Fruit fly (Drosophila melanogaster) whole organism, embryonic: ENCODE measurements around the gene Cpr64Ad.

Experiments
- BEAF-32 ChIP-seq: fragments of 200-800 bp; sonication (Bioruptor generic); optimal IDR thresholded peaks from 3 replicates; lab custom pipeline; 2017; ENCODE audit warnings: missing biosample characterization, missing genetic modification characterization, mild to moderate bottlenecking, moderate library complexity, missing genetic modification reagents
- Bgb ChIP-seq: fragments of 200-800 bp; sonication (Bioruptor generic); IDR thresholded peaks from 2 replicates; pipeline ENCODE4 v1.3.6; 2022; ENCODE audit warnings: missing biosample characterization, missing genetic modification characterization; ENCODE audit not compliant: partially characterized antibody
- Blimp-1 ChIP-seq: fragments of 200-800 bp; sonication (Bioruptor generic); optimal IDR thresholded peaks from 3 replicates; lab custom pipeline; 2018; ENCODE audit warnings: missing biosample characterization, missing genetic modification characterization, mild to moderate bottlenecking, moderate library complexity, missing genetic modification reagents
- CG11247 ChIP-seq: fragments of 200-800 bp; sonication (Bioruptor generic); IDR thresholded peaks from 2 replicates; pipeline ENCODE4 v1.3.6; 2022; ENCODE audit warnings: missing biosample characterization, missing genetic modification characterization
- CG15011 ChIP-seq: fragments of 200-800 bp; sonication (Bioruptor generic); optimal IDR thresholded peaks from 3 replicates; lab custom pipeline; 2018; ENCODE audit warnings: missing biosample characterization, mild to moderate bottlenecking, missing genetic modification characterization
- CG15514 ChIP-seq: fragments of 200-800 bp; sonication (Bioruptor generic); optimal IDR thresholded peaks from 3 replicates; lab custom pipeline; 2017; ENCODE audit warnings: missing biosample characterization, missing genetic modification characterization, mild to moderate bottlenecking, moderate library complexity, missing genetic modification reagents
- CG15601 ChIP-seq: fragments of 200-800 bp; sonication (Bioruptor generic); optimal IDR thresholded peaks from 3 replicates; lab custom pipeline; 2019; ENCODE audit warnings: missing biosample characterization, mild to moderate bottlenecking, missing genetic modification characterization, moderate library complexity
- CG17359 ChIP-seq: fragments of 200-800 bp; sonication (Bioruptor generic); optimal IDR thresholded peaks from 3 replicates; lab custom pipeline; 2018; ENCODE audit warnings: missing biosample characterization, mild to moderate bottlenecking, missing genetic modification characterization, moderate library complexity
- CG1792 ChIP-seq: fragments of 200-800 bp; sonication (Bioruptor generic); optimal IDR thresholded peaks from 2 replicates; lab custom pipeline; 2016; ENCODE audit warnings: missing biosample characterization, missing genetic modification characterization
- CG18599 ChIP-seq: fragments of 200-800 bp; sonication (Bioruptor generic); optimal IDR thresholded peaks from 3 replicates; lab custom pipeline; 2017; ENCODE audit warnings: missing biosample characterization, missing genetic modification characterization, mild to moderate bottlenecking, moderate library complexity, missing genetic modification reagents
- CG31224 ChIP-seq: fragments of 200-800 bp; sonication (Bioruptor generic); IDR thresholded peaks from 2 replicates; pipeline ENCODE4 v1.3.6; 2022; ENCODE audit warnings: missing biosample characterization, missing genetic modification characterization
- CG33213 ChIP-seq: fragments of 200-800 bp; sonication (Bioruptor generic); optimal IDR thresholded peaks from 3 replicates; lab custom pipeline; 2016; ENCODE audit warnings: missing biosample characterization, missing genetic modification characterization
- CG4820 ChIP-seq: fragments of 200-800 bp; sonication (Bioruptor generic); optimal IDR thresholded peaks from 3 replicates; lab custom pipeline; 2016; ENCODE audit warnings: missing biosample characterization, missing genetic modification characterization
- CG6654 ChIP-seq: fragments of 200-800 bp; sonication (Bioruptor generic); optimal IDR thresholded peaks from 2 replicates; lab custom pipeline; 2017; ENCODE audit warnings: missing biosample characterization, mild to moderate bottlenecking, missing genetic modification characterization
- CG7556 ChIP-seq: fragments of 200-800 bp; sonication (Bioruptor generic); optimal IDR thresholded peaks from 2 replicates; lab custom pipeline; 2017; ENCODE audit warnings: missing biosample characterization, mild to moderate bottlenecking, missing genetic modification characterization
- CG7987 ChIP-seq: fragments of 200-800 bp; sonication (Bioruptor generic); optimal IDR thresholded peaks from 2 replicates; lab custom pipeline; 2018; ENCODE audit warnings: missing biosample characterization, mild to moderate bottlenecking, missing genetic modification characterization, moderate library complexity
- CG9932 ChIP-seq: fragments of 200-800 bp; sonication (Bioruptor generic); IDR thresholded peaks from 2 replicates; pipeline ENCODE4 v1.3.6; 2022; ENCODE audit warnings: missing biosample characterization, missing genetic modification characterization
- Deaf1 ChIP-seq: fragments of 200-800 bp; optimal IDR thresholded peaks from 3 replicates; lab custom pipeline; 2019; ENCODE audit warnings: missing biosample characterization, mild to moderate bottlenecking, missing genetic modification characterization, moderate library complexity
- Dll ChIP-seq: fragments of 200-800 bp; sonication (Bioruptor generic); IDR thresholded peaks from 4 replicates; pipeline ENCODE4 v1.3.6; 2022; ENCODE audit warnings: missing biosample characterization, missing genetic modification characterization; ENCODE audit not compliant: partially characterized antibody
- Fer3 ChIP-seq: fragments of 200-800 bp; sonication (Bioruptor generic); optimal IDR thresholded peaks from 2 replicates; lab custom pipeline; 2018; ENCODE audit warnings: missing biosample characterization, mild to moderate bottlenecking, missing genetic modification characterization, moderate library complexity
- HmgZ ChIP-seq: fragments of 200-800 bp; sonication (Bioruptor generic); optimal IDR thresholded peaks from 2 replicates; lab custom pipeline; 2018; ENCODE audit warnings: missing biosample characterization, mild to moderate bottlenecking, missing genetic modification characterization
- Hr3 ChIP-seq: fragments of 200-800 bp; sonication (Bioruptor generic); optimal IDR thresholded peaks from 3 replicates; lab custom pipeline; 2016; ENCODE audit warnings: missing biosample characterization, missing genetic modification characterization
- Lhr ChIP-seq: fragments of 200-800 bp; sonication (Bioruptor generic); optimal IDR thresholded peaks from 3 replicates; lab custom pipeline; 2017; ENCODE audit warnings: mild to moderate bottlenecking, missing biosample characterization, missing genetic modification reagents, missing genetic modification characterization
- NC2β ChIP-seq: fragments of 200-800 bp; sonication (Bioruptor generic); optimal IDR thresholded peaks from 2 replicates; lab custom pipeline; 2016; ENCODE audit warnings: missing biosample characterization, missing genetic modification characterization
- Pdp1 ChIP-seq, 2 experiments: fragments of 200-800 bp; sonication (Bioruptor generic); optimal IDR thresholded peaks; 3 replicates each; lab custom pipeline; 2016; ENCODE audit warnings: missing biosample characterization in 2 of 2, missing genetic modification characterization in 2 of 2, mild to moderate bottlenecking in 1 of 2, moderate library complexity in 1 of 2
- Ptx1 ChIP-seq: fragments of 200-800 bp; sonication (Bioruptor generic); IDR thresholded peaks from 2 replicates; pipeline ENCODE4 v1.3.6; 2022; ENCODE audit warnings: missing biosample characterization, missing genetic modification characterization
- Sox100B ChIP-seq: fragments of 200-800 bp; sonication (Bioruptor generic); optimal IDR thresholded peaks from 3 replicates; lab custom pipeline; 2018; ENCODE audit warnings: missing biosample characterization, mild to moderate bottlenecking, missing genetic modification characterization
- TFAM ChIP-seq: fragments of 200-800 bp; sonication (Bioruptor generic); optimal IDR thresholded peaks from 2 replicates; lab custom pipeline; 2017; ENCODE audit warnings: missing biosample characterization, missing genetic modification characterization, inconsistent platforms
- Trl ChIP-seq, 3 experiments: fragments of >200 bp in 2 of 3; fragments of 200-800 bp in 1 of 3; sonication (Bioruptor generic) in 1 of 3; optimal IDR thresholded peaks; 2 replicates in 1 of 3; 3 replicates in 2 of 3; lab custom pipeline; 2016 to 2017; ENCODE audit warnings: missing biosample characterization in 1 of 3, missing genetic modification characterization in 1 of 3
- abd-A ChIP-seq: fragments of 200-800 bp; sonication (Bioruptor generic); optimal IDR thresholded peaks from 3 replicates; lab custom pipeline; 2019; ENCODE audit warnings: missing biosample characterization, mild to moderate bottlenecking, missing genetic modification characterization, moderate library complexity
- amos ChIP-seq: fragments of 200-800 bp; sonication (Bioruptor generic); IDR thresholded peaks from 2 replicates; pipeline ENCODE4 v1.3.6; 2022; ENCODE audit warnings: missing biosample characterization, missing genetic modification characterization; ENCODE audit not compliant: partially characterized antibody
- ato ChIP-seq: fragments of 200-800 bp; sonication (Bioruptor generic); IDR thresholded peaks from 2 replicates; pipeline ENCODE4 v1.3.6; 2022; ENCODE audit warnings: missing biosample characterization, missing genetic modification characterization; ENCODE audit not compliant: partially characterized antibody
- dysf ChIP-seq: fragments of 200-800 bp; sonication (Bioruptor generic); IDR thresholded peaks from 3 replicates; pipeline ENCODE4 v1.3.6; 2022; ENCODE audit warnings: missing biosample characterization, missing genetic modification characterization
- gsb ChIP-seq: fragments of 200-800 bp; sonication (Bioruptor generic); IDR thresholded peaks from 2 replicates; pipeline ENCODE4 v1.3.6; 2022; ENCODE audit warnings: missing biosample characterization, missing genetic modification characterization
- her ChIP-seq: fragments of 200-800 bp; sonication (Bioruptor generic); optimal IDR thresholded peaks from 2 replicates; lab custom pipeline; 2016; ENCODE audit warnings: missing biosample characterization, missing genetic modification characterization
- kay ChIP-seq: fragments of 200-800 bp; sonication (Bioruptor generic); optimal IDR thresholded peaks from 2 replicates; lab custom pipeline; 2016; ENCODE audit warnings: missing biosample characterization, missing genetic modification characterization
- klu ChIP-seq: fragments of 200-800 bp; sonication (Bioruptor generic); IDR thresholded peaks from 2 replicates; pipeline ENCODE4 v1.3.6; 2022; ENCODE audit warnings: missing biosample characterization, missing genetic modification characterization
- knrl ChIP-seq: fragments of 200-800 bp; sonication (Bioruptor generic); IDR thresholded peaks from 3 replicates; pipeline ENCODE4 v1.3.6; 2022; ENCODE audit warnings: missing biosample characterization, missing genetic modification characterization; ENCODE audit not compliant: partially characterized antibody
- mirr ChIP-seq: fragments of 200-800 bp; sonication (Bioruptor generic); optimal IDR thresholded peaks from 3 replicates; lab custom pipeline; 2018; ENCODE audit warnings: missing biosample characterization, mild to moderate bottlenecking, missing genetic modification characterization
- mld ChIP-seq: fragments of 200-800 bp; sonication (Bioruptor generic); IDR thresholded peaks from 3 replicates; pipeline ENCODE4 v1.3.6; 2022; ENCODE audit warnings: missing biosample characterization, missing genetic modification characterization; ENCODE audit not compliant: partially characterized antibody
- schlank ChIP-seq: fragments of 200-800 bp; sonication (Bioruptor generic); optimal IDR thresholded peaks from 2 replicates; lab custom pipeline; 2018; ENCODE audit warnings: missing biosample characterization, mild to moderate bottlenecking, missing genetic modification characterization
- sqz ChIP-seq: fragments of 200-800 bp; sonication (Bioruptor generic); optimal IDR thresholded peaks from 3 replicates; lab custom pipeline; 2018; ENCODE audit warnings: missing biosample characterization, mild to moderate bottlenecking, missing genetic modification characterization
- stwl ChIP-seq: fragments of 200-800 bp; sonication (Bioruptor generic); optimal IDR thresholded peaks from 3 replicates; lab custom pipeline; 2018; ENCODE audit warnings: missing biosample characterization, mild to moderate bottlenecking, missing genetic modification characterization, moderate library complexity
- tin ChIP-seq: fragments of 200-800 bp; sonication (Bioruptor generic); optimal IDR thresholded peaks from 3 replicates; lab custom pipeline; 2016; ENCODE audit warnings: missing biosample characterization, missing genetic modification characterization
- tx ChIP-seq: fragments of 200-800 bp; sonication (Bioruptor generic); optimal IDR thresholded peaks from 2 replicates; lab custom pipeline; 2016; ENCODE audit warnings: missing biosample characterization, missing genetic modification characterization

Cpr64Ad gene

DNA sequence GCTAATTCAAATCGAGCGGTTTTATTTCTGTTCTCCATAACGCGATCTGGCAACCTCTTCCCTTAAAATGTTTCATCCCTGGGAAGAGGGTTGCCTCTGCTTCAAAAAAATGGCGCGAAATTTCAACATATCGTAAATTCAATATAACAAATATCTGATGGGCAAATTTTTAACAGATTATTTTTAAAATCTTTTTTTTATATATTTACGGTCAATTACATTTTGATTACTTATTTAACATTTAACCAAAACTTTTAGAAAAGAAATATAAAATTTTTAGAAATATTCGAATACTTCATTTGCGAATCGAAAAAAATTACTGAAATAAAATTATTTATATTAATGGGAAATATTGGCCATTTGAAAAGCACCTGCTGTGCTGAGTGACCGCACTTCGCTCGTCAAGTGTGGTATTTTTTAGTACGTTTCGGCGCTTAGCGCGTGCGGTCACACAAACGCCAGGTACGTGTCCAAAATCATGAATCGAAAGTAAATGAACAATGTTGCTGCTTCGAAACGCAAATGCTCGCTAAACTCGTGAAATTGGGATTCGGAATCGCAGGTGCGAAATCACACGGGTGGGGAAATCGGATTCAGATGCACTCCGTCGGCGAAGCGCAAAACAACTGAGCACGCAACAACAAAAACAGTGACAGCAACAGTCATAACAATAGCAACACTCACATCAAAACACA lies 45.1 kb upstream of the Cpr64Ad start, which contains the start of gene Ero1L (continued):
- TF ChIP-seq Blimp-1 (GFP tag; lab: Kevin White, UChicago) (peak; percentile 64), CG31224 (no peak), Fer3 (tag; lab: Kevin White, UChicago) (peak; percentile 38), tin (peak; percentile 35), Lhr (peak; percentile 82), CG6654 (GFP tag; lab: Kevin White, UChicago) (no peak), BEAF-32 (GFP tag; lab: Kevin White, UChicago) (peak; percentile 40), ato (GFP tag; lab: Robert Waterston, UW) (0 out of 2 replicates have a peak, but pooled peaks have one; percentile 50), stwl (tag; lab: Kevin White, UChicago) (peak; percentile 65), HmgZ (tag; lab: Kevin White, UChicago) (peak; percentile 2), CG7987 (GFP tag; lab: Kevin White, UChicago) (no peak), Dll (GFP tag; lab: Robert Waterston, UW) (peak; percentile 41; the same call in 1 of the 4 replicates), CG11247 (peak; percentile 36; the same call in 1 of the 2 replicates), CG33213 (GFP tag; lab: Kevin White, UChicago) (peak; percentile 6), Pdp1 (GFP tag; optimal IDR thresholded peaks at IDR 0.05; lab: Kevin White, UChicago) (no peak)

DNA sequence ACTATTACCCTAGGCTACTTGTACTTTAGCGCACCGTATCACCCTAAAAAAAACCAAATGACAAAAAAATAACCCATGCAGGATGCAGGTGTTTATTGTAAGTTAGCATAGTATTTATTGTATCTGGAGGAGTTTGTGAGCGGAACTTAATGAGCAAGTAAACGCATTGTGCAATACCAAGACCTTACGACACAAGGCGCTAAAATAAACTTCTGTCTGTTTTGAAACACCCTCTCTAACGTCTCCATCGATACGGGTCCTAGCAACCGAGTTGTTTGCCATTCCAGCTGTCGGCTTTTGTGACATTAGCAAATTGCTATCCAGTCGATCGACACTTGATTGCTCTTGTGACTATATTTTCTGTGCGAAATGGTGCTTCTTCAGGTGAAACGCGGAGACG lies 41.6 kb upstream of the Cpr64Ad start, which contains the start of gene CG18675:
Gene CG18675, plus strand, starts transcription at position 301 of the 400 bp plus-strand sequence.
- TF ChIP-seq TFAM (GFP tag; lab: Kevin White, UChicago) (no peak), Bgb (no peak), gsb (GFP tag; lab: Robert Waterston, UW) (no peak), CG17359 (no peak), kay (GFP tag; lab: Kevin White, UChicago) (no peak), CG7556 (no peak), schlank (tag; lab: Kevin White, UChicago) (no peak), Hr3 (GFP tag; lab: Kevin White, UChicago) (no peak), NC2β (no peak), Sox100B (GFP tag; lab: Kevin White, UChicago) (no peak), sqz (GFP tag; lab: Kevin White, UChicago) (no peak), Ptx1 (GFP tag; lab: Robert Waterston, UW) (no peak), klu (no peak), CG15011 (no peak), mirr (GFP tag; lab: Kevin White, UChicago) (no peak)

DNA sequence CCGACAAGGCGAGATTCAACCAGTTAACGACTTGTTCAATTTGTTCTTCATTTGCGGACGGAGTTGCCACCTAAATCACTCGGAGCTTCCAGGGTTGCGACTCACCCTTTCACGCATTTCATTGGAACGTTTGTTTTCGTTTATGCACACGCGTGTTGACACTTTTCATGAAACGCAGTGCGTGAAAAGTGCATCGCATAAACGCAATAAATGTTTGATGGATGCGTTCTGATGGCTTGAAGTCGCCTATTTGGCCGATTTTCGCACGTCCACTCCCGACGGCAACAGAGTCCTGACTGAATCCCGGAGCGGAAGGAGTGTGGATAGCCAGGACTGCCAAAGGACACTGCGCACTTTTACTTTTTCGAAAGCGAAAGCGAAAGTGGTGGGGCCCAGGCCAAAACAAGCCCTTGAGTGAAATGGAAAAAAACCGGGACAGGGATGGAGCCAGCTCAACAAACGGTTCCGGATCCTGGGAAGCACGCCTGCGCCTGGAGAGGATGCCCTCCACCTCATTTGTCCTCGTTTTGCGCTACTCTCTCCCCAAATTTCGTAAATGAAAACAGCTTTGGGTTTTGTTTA lies 37.1 kb upstream of the Cpr64Ad start, which contains the start of gene Teh4:
Gene Teh4, minus strand, starts transcription at position 290 of the 582 bp plus-strand sequence.
- TF ChIP-seq tx (GFP tag; lab: Kevin White, UChicago) = no peak
- TF ChIP-seq CG15514 = peak; percentile 97
- no peak for TF ChIP-seq CG1792
- 0 out of 3 replicates have a peak, but pooled peaks have one; percentile 19 for TF ChIP-seq knrl (GFP tag; lab: Robert Waterston, UW)
- no peak for TF ChIP-seq CG9932 (GFP tag; lab: Robert Waterston, UW)
- TF ChIP-seq abd-A (tag; lab: Kevin White, UChicago) = peak; percentile 39
- TF ChIP-seq her = no peak
- TF ChIP-seq CG18599 = peak; percentile 7
- 0 out of 3 replicates have a peak, but pooled peaks have one; percentile 9 for TF ChIP-seq dysf (GFP tag; lab: Robert Waterston, UW)
- peak in 1 of 2 experiments; percentile 22 for TF ChIP-seq Trl (optimal IDR thresholded peaks at IDR 0.05; lab: Kevin White, UChicago)
- no peak for TF ChIP-seq Trl (GFP tag; optimal IDR thresholded peaks at IDR 0.05; lab: Kevin White, UChicago)
- 0 out of 2 replicates have a peak, but pooled peaks have one; percentile 5 for TF ChIP-seq CG11247
- TF ChIP-seq Deaf1 (tag; lab: Kevin White, UChicago) = peak; percentile 18
- TF ChIP-seq amos (GFP tag; lab: Robert Waterston, UW) = 0 out of 2 replicates have a peak, but pooled peaks have one; percentile 12
- TF ChIP-seq CG15601 (tag; lab: Kevin White, UChicago) = peak; percentile 81
- no peak for TF ChIP-seq mld (GFP tag; lab: Robert Waterston, UW)
- TF ChIP-seq CG4820 (GFP tag; lab: Kevin White, UChicago) = peak; percentile 72
